In the genomic region with DNA sequence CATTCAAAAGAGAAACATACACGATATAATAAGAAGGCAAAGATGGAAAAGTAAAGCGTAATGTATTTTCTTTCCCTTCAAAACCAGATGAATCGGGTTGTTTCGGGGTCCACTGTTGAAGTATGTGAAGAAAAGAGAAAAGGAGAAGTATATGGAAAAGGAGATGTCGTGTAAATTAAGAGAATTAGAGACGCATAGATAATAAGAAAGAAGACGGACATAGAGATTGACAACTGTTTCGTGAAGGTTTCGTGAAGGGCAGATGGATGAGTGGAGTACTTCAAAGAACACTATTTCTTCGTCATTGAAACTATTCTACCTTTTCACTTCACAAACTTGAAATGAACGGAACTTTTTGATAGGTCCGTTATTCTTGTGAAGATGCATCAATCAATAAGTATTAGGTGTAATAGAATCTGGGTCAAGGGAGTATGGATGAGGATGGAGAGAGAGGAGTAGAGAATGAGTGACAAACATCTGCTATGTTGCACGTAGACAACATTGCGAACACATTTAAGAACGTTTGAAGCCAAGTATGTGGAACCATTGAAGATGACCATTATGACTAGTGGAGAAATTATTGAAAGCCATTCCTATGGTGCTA, we compare ENCODE assay signal across 6 worm cellular contexts.
TF ChIP-seq lines count a peak whose summit lies in the region.

No protein-coding gene starts in this region.

TF ChIP-seq in whole organism, L1 larva, 84 proteins besides CTCF, POLR2A, EP300 and RAD21 (continues in another document):
- TF ChIP-seq ceh-8 (GFP tag; optimal IDR thresholded peaks at IDR 0.05; lab: Kevin White, UChicago) (no peak), lin-35 (GFP tag; optimal IDR thresholded peaks at IDR 0.05; lab: Kevin White, UChicago) (peak in 1 of 2 experiments; percentile 34), nhr-20 (tag; optimal IDR thresholded peaks at IDR 0.05; lab: Kevin White, UChicago) (peak; percentile 62), lin-14 (GFP tag; optimal IDR thresholded peaks at IDR 0.05; lab: Kevin White, UChicago) (peak; percentile 89), elt-3 (tag; optimal IDR thresholded peaks at IDR 0.05; lab: Kevin White, UChicago) (peak in 1 of 6 experiments; percentile 52), nhr-90 (tag; optimal IDR thresholded peaks at IDR 0.05; lab: Kevin White, UChicago; ENCODE audit: poor library complexity) (peak; percentile 13), sup-37 (GFP tag; optimal IDR thresholded peaks at IDR 0.05; lab: Kevin White, UChicago) (no peak), nhr-47 (tag; optimal IDR thresholded peaks at IDR 0.05; lab: Kevin White, UChicago) (peak; percentile 17), nhr-19 (GFP tag; conservative IDR thresholded peaks at IDR 0.05; lab: Robert Waterston, UW) (peak; percentile 63), pag-3 (tag; optimal IDR thresholded peaks at IDR 0.05; lab: Kevin White, UChicago; ENCODE audit: borderline replicate concordance, insufficient read depth) (no peak), nhr-71 (tag; optimal IDR thresholded peaks at IDR 0.05; lab: Kevin White, UChicago) (peak; percentile 72), efl-1 (optimal IDR thresholded peaks at IDR 0.05; lab: Kevin White, UChicago) (peak; percentile 4 to 8), efl-1 (GFP tag; optimal IDR thresholded peaks at IDR 0.05 in 1 of 2; lab: Kevin White, UChicago) (peak in 1 of 2 experiments; percentile 87)

TF ChIP-seq in whole organism, L2 larva, 48 proteins besides CTCF, POLR2A, EP300 and RAD21 (continues in another document):
- no peak for TF ChIP-seq nhr-77 (tag; optimal IDR thresholded peaks at IDR 0.05; lab: Kevin White, UChicago)
- TF ChIP-seq lin-39 (tag; optimal IDR thresholded peaks at IDR 0.05; lab: Kevin White, UChicago): no peak
- peak; percentile 80 for TF ChIP-seq nhr-25 (tag; optimal IDR thresholded peaks at IDR 0.05; lab: Kevin White, UChicago)
- TF ChIP-seq mab-5 (tag; optimal IDR thresholded peaks at IDR 0.05; lab: Kevin White, UChicago): no peak
- no peak for TF ChIP-seq aly-2 (tag; optimal IDR thresholded peaks at IDR 0.05; lab: Kevin White, UChicago)
- no peak for TF ChIP-seq elt-1 (tag; optimal IDR thresholded peaks at IDR 0.05; lab: Kevin White, UChicago)
- TF ChIP-seq Y55F3AM.14 (GFP tag; optimal IDR thresholded peaks at IDR 0.05; lab: Kevin White, UChicago): no peak
- TF ChIP-seq fos-1 (tag; optimal IDR thresholded peaks at IDR 0.05; lab: Kevin White, UChicago): peak; percentile 6
- no peak for TF ChIP-seq gmeb-1 (tag; optimal IDR thresholded peaks at IDR 0.05; lab: Kevin White, UChicago)
- peak in 1 of 2 experiments; percentile 53 for TF ChIP-seq lsy-2 (tag; optimal IDR thresholded peaks at IDR 0.05; lab: Kevin White, UChicago)
- TF ChIP-seq blmp-1 (tag; optimal IDR thresholded peaks at IDR 0.05; lab: Kevin White, UChicago; ENCODE audit: insufficient read depth): peak; percentile 42
- no peak for TF ChIP-seq peb-1 (tag; optimal IDR thresholded peaks at IDR 0.05; lab: Kevin White, UChicago)
- no peak for TF ChIP-seq ama-1 (optimal IDR thresholded peaks at IDR 0.05; lab: Kevin White, UChicago)
- TF ChIP-seq sem-4 (tag; optimal IDR thresholded peaks at IDR 0.05; lab: Kevin White, UChicago): peak; percentile 35

TF ChIP-seq in whole organism, L3 larva, 47 proteins besides CTCF, POLR2A, EP300 and RAD21 (continues in another document):
- no peak for TF ChIP-seq elt-1 (tag; optimal IDR thresholded peaks at IDR 0.05; lab: Kevin White, UChicago)
- TF ChIP-seq nhr-12 (tag; optimal IDR thresholded peaks at IDR 0.05; lab: Kevin White, UChicago): no peak
- peak; percentile 62 for TF ChIP-seq unc-62 (GFP tag; optimal IDR thresholded peaks at IDR 0.05; lab: Kevin White, UChicago)
- TF ChIP-seq eor-1 (tag; optimal IDR thresholded peaks at IDR 0.05; lab: Kevin White, UChicago): no peak
- no peak for TF ChIP-seq ztf-4 (tag; optimal IDR thresholded peaks at IDR 0.05; lab: Kevin White, UChicago)
- TF ChIP-seq aly-2 (tag; optimal IDR thresholded peaks at IDR 0.05; lab: Kevin White, UChicago): no peak
- peak; percentile 36 for TF ChIP-seq nfya-1 (tag; optimal IDR thresholded peaks at IDR 0.05; lab: Kevin White, UChicago; ENCODE audit: insufficient read depth)
- peak; percentile 73 for TF ChIP-seq nhr-23 (tag; optimal IDR thresholded peaks at IDR 0.05; lab: Kevin White, UChicago)
- no peak for TF ChIP-seq fkh-2 (tag; optimal IDR thresholded peaks at IDR 0.05; lab: Kevin White, UChicago)
- TF ChIP-seq nhr-25 (tag; optimal IDR thresholded peaks at IDR 0.05; lab: Kevin White, UChicago): peak; percentile 85
- no peak for TF ChIP-seq nhr-76 (tag; optimal IDR thresholded peaks at IDR 0.05; lab: Kevin White, UChicago)
- no peak for TF ChIP-seq hmg-11 (tag; optimal IDR thresholded peaks at IDR 0.05; lab: Kevin White, UChicago)
- no peak for TF ChIP-seq elt-2 (tag; optimal IDR thresholded peaks at IDR 0.05; lab: Kevin White, UChicago)
- peak; percentile 39 for TF ChIP-seq ceh-28 (tag; optimal IDR thresholded peaks at IDR 0.05; lab: Kevin White, UChicago)
- TF ChIP-seq sea-2 (GFP tag; optimal IDR thresholded peaks at IDR 0.05; lab: Kevin White, UChicago): no peak

TF ChIP-seq in whole organism, L4 larva, 104 proteins besides CTCF, POLR2A, EP300 and RAD21 (continues in another document):
- TF ChIP-seq ces-1 (GFP tag; optimal IDR thresholded peaks at IDR 0.05; lab: Kevin White, UChicago): no peak
- TF ChIP-seq mdl-1 (tag; optimal IDR thresholded peaks at IDR 0.05; lab: Kevin White, UChicago): peak in 1 of 2 experiments; percentile 23
- no peak for TF ChIP-seq arid-1 (GFP tag; conservative IDR thresholded peaks at IDR 0.05; lab: Robert Waterston, UW)
- no peak for TF ChIP-seq zag-1 (tag; optimal IDR thresholded peaks at IDR 0.05; lab: Kevin White, UChicago)
- no peak for TF ChIP-seq F26F4.8 (GFP tag; conservative IDR thresholded peaks at IDR 0.05; lab: Robert Waterston, UW)
- TF ChIP-seq mdt-29 (GFP tag; IDR thresholded peaks at IDR 0.05; lab: Robert Waterston, UW): no peak
- peak in 1 of 2 experiments; percentile 99 for TF ChIP-seq unc-62 (GFP tag; optimal IDR thresholded peaks at IDR 0.05 in 1 of 2; lab: Kevin White, UChicago)
- TF ChIP-seq unc-62 (tag; optimal IDR thresholded peaks at IDR 0.05; lab: Kevin White, UChicago): no peak
- no peak for TF ChIP-seq zip-11 (GFP tag; IDR thresholded peaks at IDR 0.05; lab: Robert Waterston, UW)
- TF ChIP-seq nhr-28 (tag; optimal IDR thresholded peaks at IDR 0.05; lab: Kevin White, UChicago): peak; percentile 38
- TF ChIP-seq lin-13 (GFP tag; optimal IDR thresholded peaks at IDR 0.05; lab: Kevin White, UChicago): no peak
- TF ChIP-seq nhr-11 (tag; optimal IDR thresholded peaks at IDR 0.05; lab: Kevin White, UChicago): no peak
- TF ChIP-seq ceh-20 (GFP tag; IDR thresholded peaks at IDR 0.05; lab: Robert Waterston, UW): no peak
- no peak for TF ChIP-seq zip-2 (tag; optimal IDR thresholded peaks at IDR 0.05; lab: Kevin White, UChicago)
- TF ChIP-seq php-3 (GFP tag; IDR thresholded peaks at IDR 0.05; lab: Robert Waterston, UW): no peak
- TF ChIP-seq aha-1 (tag; lab: Kevin White, UChicago): peak; percentile 64

TF ChIP-seq in whole organism, late embryonic, 69 proteins besides CTCF, POLR2A, EP300 and RAD21:
- peak; percentile 1 for TF ChIP-seq tbx-2 (tag; optimal IDR thresholded peaks at IDR 0.05; lab: Kevin White, UChicago)
- peak; percentile 40 for TF ChIP-seq nfya-1 (tag; optimal IDR thresholded peaks at IDR 0.05; lab: Kevin White, UChicago)
- TF ChIP-seq ceh-24 (tag; optimal IDR thresholded peaks at IDR 0.05; lab: Kevin White, UChicago): no peak
- no peak for TF ChIP-seq C38D4.7 (GFP tag; optimal IDR thresholded peaks at IDR 0.05; lab: Kevin White, UChicago)
- TF ChIP-seq ceh-19 (GFP tag; optimal IDR thresholded peaks at IDR 0.05; lab: Kevin White, UChicago): no peak
- peak; percentile 73 for TF ChIP-seq unc-55 (GFP tag; optimal IDR thresholded peaks at IDR 0.05; lab: Kevin White, UChicago)
TF ChIP-seq in whole organism, late embryonic: peak in this region for 3.

TF ChIP-seq in whole organism, mixed stage, embryonic, 35 proteins besides CTCF, POLR2A, EP300 and RAD21:
- peak; percentile 57 for TF ChIP-seq unc-120 (tag; optimal IDR thresholded peaks at IDR 0.05; lab: Kevin White, UChicago; ENCODE audit: poor library complexity, severe bottlenecking)
- peak; percentile 64 for TF ChIP-seq hlh-1 (tag; optimal IDR thresholded peaks at IDR 0.05; lab: Kevin White, UChicago)
- TF ChIP-seq nhr-237 (tag; optimal IDR thresholded peaks at IDR 0.05; lab: Kevin White, UChicago): no peak
- peak; percentile 15 for TF ChIP-seq mab-5 (tag; optimal IDR thresholded peaks at IDR 0.05; lab: Kevin White, UChicago)
- TF ChIP-seq unc-62 (GFP tag; optimal IDR thresholded peaks at IDR 0.05; lab: Kevin White, UChicago): peak; percentile 84
TF ChIP-seq in whole organism, mixed stage, embryonic: peak in this region for 4.
